Fruit fly (Drosophila melanogaster) whole organism: Measurements from ENCODE around the gene CG31886.

Source experiments
- CG8478 ChIP-seq: fragments of >200 bp; optimal IDR thresholded peaks from 2 replicates; lab custom pipeline; 2018; ENCODE audit warnings: inconsistent platforms
- Dll ChIP-seq: fragments of >200 bp; optimal IDR thresholded peaks from 2 replicates; lab custom pipeline; 2017
- EcR ChIP-seq, 2 experiments: fragments of >200 bp; optimal IDR thresholded peaks; 2 replicates each; lab custom pipeline; 2017; ENCODE audit warnings: missing biosample characterization in 2 of 2, missing genetic modification characterization in 2 of 2, missing genetic modification reagents in 2 of 2
- pan ChIP-seq: fragments of >200 bp; optimal IDR thresholded peaks from 2 replicates; lab custom pipeline; 2017
- usp ChIP-seq: fragments of >200 bp; optimal IDR thresholded peaks from 2 replicates; lab custom pipeline; 2017; ENCODE audit warnings: missing biosample characterization, missing genetic modification characterization, mixed read lengths

DNA sequence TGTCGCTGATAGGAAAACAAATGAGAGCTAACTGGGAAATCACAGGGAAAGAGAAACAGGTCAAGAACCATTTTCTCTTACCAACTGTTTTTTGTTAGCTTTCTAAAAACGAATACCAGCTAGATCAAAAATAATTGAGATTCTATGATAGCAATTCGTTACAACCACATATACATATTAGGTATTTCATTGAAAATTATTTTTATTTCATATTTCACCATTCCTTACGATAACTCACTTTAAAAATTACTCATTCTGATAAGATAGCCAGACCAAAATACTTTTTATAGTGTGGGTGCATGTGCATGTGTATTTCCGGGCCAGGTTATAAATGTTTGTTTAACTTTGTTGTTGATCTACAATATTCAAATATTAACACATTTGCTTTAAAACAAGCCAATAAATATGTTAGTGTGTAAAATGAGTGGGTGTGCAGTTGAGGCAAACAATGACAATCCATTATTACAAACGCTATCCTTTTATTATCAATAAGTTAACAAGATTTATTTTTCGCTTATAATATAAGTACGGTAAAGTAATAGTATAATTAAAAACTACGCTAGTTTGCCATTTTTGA is 20.9 kb downstream of the CG31886 start:
- TF ChIP-seq pan (lab: Kevin White, UChicago) (no peak), usp (GFP tag; lab: Kevin White, UChicago) (no peak), Dll (lab: Kevin White, UChicago) (no peak), EcR (GFP tag; optimal IDR thresholded peaks at IDR 0.05; lab: Kevin White, UChicago) (no peak), CG8478 (lab: Kevin White, UChicago) (no peak)
